Worm (Caenorhabditis elegans) whole organism, L4 larva: Measurements from ENCODE around the gene gst-24.

Experiments
- D1046.2 ChIP-seq: fragments of 200-800 bp; sonication (Bioruptor generic); IDR thresholded peaks from 2 replicates; pipeline ENCODE4 v1.3.6; 2022; ENCODE audit warnings: missing genetic modification characterization, missing compliant biosample characterization
- F10B5.3 ChIP-seq: sonication (generic microtip); optimal IDR thresholded peaks from 2 replicates; lab custom pipeline; 2016; ENCODE audit warnings: mild to moderate bottlenecking, missing genetic modification characterization, missing compliant biosample characterization
- F26F4.8 ChIP-seq: fragments of 200-800 bp; sonication (Bioruptor generic); conservative IDR thresholded peaks from 2 replicates; pipeline ENCODE4 v1.3.6; 2022; ENCODE audit warnings: missing genetic modification characterization, missing compliant biosample characterization
- F37D6.2 ChIP-seq: sonication (generic microtip); optimal IDR thresholded peaks from 2 replicates; lab custom pipeline; 2016; ENCODE audit warnings: mild to moderate bottlenecking, missing genetic modification characterization, missing compliant biosample characterization
- F44E2.7 ChIP-seq: fragments of 200-800 bp; sonication (Bioruptor generic); IDR thresholded peaks from 2 replicates; pipeline ENCODE4 v2.1.2; 2022; ENCODE audit warnings: missing genetic modification characterization, missing compliant biosample characterization
- T26A8.4 ChIP-seq: fragments of 200-800 bp; sonication (Bioruptor generic); IDR thresholded peaks from 2 replicates; pipeline ENCODE4 v1.3.6; 2022; ENCODE audit warnings: missing genetic modification characterization, missing compliant biosample characterization
- Y48G9A.11 ChIP-seq: fragments of 200-800 bp; sonication (Bioruptor generic); IDR thresholded peaks from 2 replicates; pipeline ENCODE4 v1.3.6; 2022; ENCODE audit warnings: missing genetic modification reagents, missing genetic modification characterization, missing compliant biosample characterization
- Y75B8A.6 ChIP-seq: fragments of 200-800 bp; sonication (Bioruptor generic); IDR thresholded peaks from 2 replicates; pipeline ENCODE4 v1.3.6; 2022; ENCODE audit warnings: missing genetic modification reagents, missing genetic modification characterization, missing compliant biosample characterization
- ZK546.5 ChIP-seq, 2 experiments: sonication (generic microtip); optimal IDR thresholded peaks; 2 replicates each; lab custom pipeline; 2017; ENCODE audit warnings: missing biosample characterization in 2 of 2, missing genetic modification characterization in 2 of 2
- aha-1 ChIP-seq: fragments of 150-350 bp; peaks from one replicate; lab custom pipeline; 2014; ENCODE audit warnings: missing biosample characterization, missing genetic modification characterization
- ama-1 ChIP-seq: fragments of 150-350 bp; optimal IDR thresholded peaks from 2 replicates; lab custom pipeline; 2014; ENCODE audit warnings: inconsistent platforms, mixed read lengths
- arid-1 ChIP-seq: fragments of 200-800 bp; sonication (Bioruptor generic); conservative IDR thresholded peaks from 2 replicates; pipeline ENCODE4 v1.3.6; 2022; ENCODE audit warnings: missing genetic modification reagents, missing genetic modification characterization, missing compliant biosample characterization
- ceh-28 ChIP-seq: fragments of 150-350 bp; optimal IDR thresholded peaks from 2 replicates; lab custom pipeline; 2014; ENCODE audit warnings: missing biosample characterization, missing genetic modification reagents, missing genetic modification characterization
- ceh-62 ChIP-seq: sonication (generic microtip); optimal IDR thresholded peaks from 2 replicates; lab custom pipeline; 2017; ENCODE audit warnings: missing biosample characterization, missing genetic modification characterization
- ceh-82 ChIP-seq: sonication (generic microtip); optimal IDR thresholded peaks from 2 replicates; lab custom pipeline; 2017; ENCODE audit warnings: missing biosample characterization, missing genetic modification characterization
- daf-16 ChIP-seq, 3 experiments: sonication (generic microtip); optimal IDR thresholded peaks; 2 replicates each; lab custom pipeline; 2016 to 2017; ENCODE audit warnings: missing genetic modification characterization in 3 of 3, missing genetic modification reagents in 3 of 3, mild to moderate bottlenecking in 2 of 3, missing compliant biosample characterization in 2 of 3, missing biosample characterization in 1 of 3, moderate library complexity in 1 of 3
- daf-19 ChIP-seq: fragments of 200-800 bp; sonication (Bioruptor generic); conservative IDR thresholded peaks from 2 replicates; pipeline ENCODE4 v1.3.6; 2022; ENCODE audit warnings: missing genetic modification characterization, missing compliant biosample characterization
- daf-8 ChIP-seq: fragments of 200-800 bp; sonication (Bioruptor generic); IDR thresholded peaks from 2 replicates; pipeline ENCODE4 v1.3.6; 2022; ENCODE audit warnings: missing genetic modification characterization, missing compliant biosample characterization
- duxl-1 ChIP-seq: sonication (generic microtip); optimal IDR thresholded peaks from 2 replicates; lab custom pipeline; 2016; ENCODE audit warnings: mild to moderate bottlenecking, missing genetic modification characterization, moderate library complexity, missing compliant biosample characterization; ENCODE audit not compliant: poor library complexity
- dve-1 ChIP-seq: sonication (generic microtip); optimal IDR thresholded peaks from 2 replicates; lab custom pipeline; 2017; ENCODE audit warnings: antibody characterized with exemption, mild to moderate bottlenecking, missing genetic modification characterization, missing compliant biosample characterization; ENCODE audit not compliant: insufficient read depth
- egl-43 ChIP-seq: fragments of 200-800 bp; sonication (Bioruptor generic); IDR thresholded peaks from 2 replicates; pipeline ENCODE4 v1.3.6; 2022; ENCODE audit warnings: missing genetic modification reagents, missing genetic modification characterization, missing compliant biosample characterization
- fkh-10 ChIP-seq: fragments of 150-350 bp; optimal IDR thresholded peaks from 2 replicates; lab custom pipeline; 2014; ENCODE audit warnings: missing biosample characterization, missing genetic modification reagents, missing genetic modification characterization
- hlh-11 ChIP-seq: fragments of 200-800 bp; sonication (Bioruptor generic); optimal IDR thresholded peaks from 2 replicates; lab custom pipeline; 2018; ENCODE audit warnings: mild to moderate bottlenecking, missing genetic modification characterization, missing compliant biosample characterization
- hmg-1.1 ChIP-seq: fragments of 200-800 bp; sonication (Bioruptor generic); IDR thresholded peaks from 2 replicates; pipeline ENCODE4 v1.3.6; 2022; ENCODE audit warnings: missing genetic modification reagents, missing genetic modification characterization, missing compliant biosample characterization
- jun-1 ChIP-seq: fragments of 150-350 bp; optimal IDR thresholded peaks from 2 replicates; lab custom pipeline; 2014; ENCODE audit warnings: missing biosample characterization, missing genetic modification reagents, missing genetic modification characterization
- lin-13 ChIP-seq: fragments of 150-350 bp; optimal IDR thresholded peaks from 2 replicates; lab custom pipeline; 2014; ENCODE audit warnings: missing biosample characterization, missing genetic modification reagents, missing genetic modification characterization
- lin-15B ChIP-seq: fragments of 150-350 bp; sonication (generic microtip); optimal IDR thresholded peaks from 3 replicates; lab custom pipeline; 2014; ENCODE audit warnings: missing biosample characterization, missing genetic modification characterization
- lin-38 ChIP-seq: fragments of 200-800 bp; sonication (Bioruptor generic); IDR thresholded peaks from 2 replicates; pipeline ENCODE4 v1.3.6; 2022; ENCODE audit warnings: missing genetic modification reagents, missing genetic modification characterization, missing compliant biosample characterization
- lsy-2 ChIP-seq, 2 experiments: fragments of 150-350 bp in 1 of 2; sonication (generic microtip) in 1 of 2; optimal IDR thresholded peaks; 2 replicates each; lab custom pipeline; 2014 to 2017; ENCODE audit warnings: missing biosample characterization in 2 of 2, missing genetic modification characterization in 2 of 2
- mep-1 ChIP-seq: fragments of 150-350 bp; sonication (generic microtip); optimal IDR thresholded peaks from 3 replicates; lab custom pipeline; 2014; ENCODE audit warnings: missing biosample characterization, missing genetic modification characterization
- mes-2 ChIP-seq: sonication (generic microtip); optimal IDR thresholded peaks from 2 replicates; lab custom pipeline; 2016; ENCODE audit warnings: missing genotype, mild to moderate bottlenecking, missing genetic modification characterization, missing compliant biosample characterization; ENCODE audit not compliant: poor library complexity, severe bottlenecking
- mxl-2 ChIP-seq: fragments of 200-800 bp; sonication (Bioruptor generic); conservative IDR thresholded peaks from 2 replicates; pipeline ENCODE4 v1.3.6; 2022; ENCODE audit warnings: missing genetic modification reagents, missing genetic modification characterization, missing compliant biosample characterization
- nhr-42 ChIP-seq: fragments of 200-800 bp; sonication (Bioruptor generic); IDR thresholded peaks from 2 replicates; pipeline ENCODE4 v1.3.6; 2022; ENCODE audit warnings: missing genetic modification characterization, missing compliant biosample characterization
- nhr-48 ChIP-seq: sonication (generic microtip); optimal IDR thresholded peaks from 2 replicates; lab custom pipeline; 2016; ENCODE audit warnings: mild to moderate bottlenecking, missing genetic modification characterization, missing compliant biosample characterization
- nhr-77 ChIP-seq: fragments of 150-350 bp; optimal IDR thresholded peaks from 2 replicates; lab custom pipeline; 2014; ENCODE audit warnings: missing biosample characterization, missing genetic modification characterization
- pha-4 ChIP-seq, 2 experiments: fragments of 150-350 bp in 1 of 2; fragments of 200-800 bp in 1 of 2; sonication (Bioruptor generic) in 1 of 2; IDR thresholded peaks in 1 of 2; optimal IDR thresholded peaks in 1 of 2; 2 replicates each; pipeline versions ENCODE4 v1.3.6 to Lab custom; 2014 to 2022; ENCODE audit warnings: missing genetic modification characterization in 2 of 2, missing genetic modification reagents in 2 of 2, missing biosample characterization in 1 of 2, missing compliant biosample characterization in 1 of 2
- rbr-2 ChIP-seq: sonication (generic microtip); optimal IDR thresholded peaks from 2 replicates; lab custom pipeline; 2016; ENCODE audit warnings: missing genotype, missing genetic modification characterization, missing compliant biosample characterization
- sdz-12 ChIP-seq: fragments of 200-800 bp; sonication (Bioruptor generic); optimal IDR thresholded peaks from 2 replicates; lab custom pipeline; 2018; ENCODE audit warnings: mild to moderate bottlenecking, missing genetic modification characterization, missing compliant biosample characterization
- skn-1 ChIP-seq: fragments of 150-350 bp; optimal IDR thresholded peaks from 2 replicates; lab custom pipeline; 2014; ENCODE audit warnings: missing biosample characterization, missing genetic modification characterization
- snpc-1.2 ChIP-seq: fragments of 200-800 bp; sonication (Bioruptor generic); IDR thresholded peaks from 2 replicates; pipeline ENCODE4 v1.3.6; 2022; ENCODE audit warnings: missing genetic modification reagents, missing genetic modification characterization, missing compliant biosample characterization
- tra-1 ChIP-seq: fragments of 200-800 bp; sonication (Bioruptor generic); IDR thresholded peaks from 2 replicates; pipeline ENCODE4 v1.3.6; 2022; ENCODE audit warnings: missing genetic modification reagents, missing genetic modification characterization, missing compliant biosample characterization
- unc-130 ChIP-seq: sonication (generic microtip); optimal IDR thresholded peaks from 2 replicates; lab custom pipeline; 2016; ENCODE audit warnings: missing genetic modification reagents, missing genetic modification characterization, missing compliant biosample characterization
- unc-62 ChIP-seq, 3 experiments: fragments of 150-350 bp in 1 of 3; sonication (generic microtip); optimal IDR thresholded peaks in 2 of 3; peaks in 1 of 3; 1 replicate in 1 of 3; 2 replicates in 2 of 3; lab custom pipeline; 2014 to 2017; ENCODE audit warnings: missing biosample characterization in 3 of 3, missing genetic modification characterization in 3 of 3, missing genetic modification reagents in 3 of 3, missing genotype in 1 of 3
- vab-7 ChIP-seq: fragments of 200-800 bp; sonication (Bioruptor generic); IDR thresholded peaks from 2 replicates; pipeline ENCODE4 v1.3.6; 2022; ENCODE audit warnings: missing genetic modification reagents, missing genetic modification characterization, missing compliant biosample characterization
- zag-1 ChIP-seq: fragments of 150-350 bp; optimal IDR thresholded peaks from 2 replicates; lab custom pipeline; 2014; ENCODE audit warnings: missing biosample characterization, missing genetic modification characterization
- zfp-2 ChIP-seq: sonication (generic microtip); optimal IDR thresholded peaks from 2 replicates; lab custom pipeline; 2016; ENCODE audit warnings: mild to moderate bottlenecking, missing genetic modification characterization, missing compliant biosample characterization
- zfp-3 ChIP-seq: fragments of 200-800 bp; sonication (Bioruptor generic); conservative IDR thresholded peaks from 2 replicates; pipeline ENCODE4 v1.3.6; 2022; ENCODE audit warnings: missing genetic modification reagents, missing genetic modification characterization, missing compliant biosample characterization
- zip-11 ChIP-seq: fragments of 200-800 bp; sonication (Bioruptor generic); IDR thresholded peaks from 2 replicates; pipeline ENCODE4 v1.3.6; 2022; ENCODE audit warnings: missing genetic modification characterization, missing compliant biosample characterization

The gst-24 gene

ce11 chrII:13575018-13575948 lies 35.9 kb downstream of the gst-24 start, which contains the start of the genes mrpl-37 and lin-38:
Gene mrpl-37 (minus strand): TSS chrII:13575068.
Gene lin-38 (plus strand): TSS chrII:13575925.
- TF ChIP-seq ceh-82 (tag; lab: Kevin White, UChicago) = no peak
- no peak for TF ChIP-seq F10B5.3 (tag; lab: Kevin White, UChicago)
- no peak for TF ChIP-seq jun-1 (tag; lab: Kevin White, UChicago)
- TF ChIP-seq unc-62 (GFP tag; optimal IDR thresholded peaks at IDR 0.05 in 1 of 2; lab: Kevin White, UChicago) = no peak
- TF ChIP-seq unc-62 (tag; optimal IDR thresholded peaks at IDR 0.05; lab: Kevin White, UChicago) = no peak
- TF ChIP-seq mep-1 (tag; lab: Kevin White, UChicago) = peak; percentile 73
- TF ChIP-seq arid-1 = no peak
- no peak for TF ChIP-seq daf-16 (GFP tag; optimal IDR thresholded peaks at IDR 0.05; lab: Kevin White, UChicago)
- peak; percentile 46 for TF ChIP-seq daf-16 (tag; optimal IDR thresholded peaks at IDR 0.05; lab: Kevin White, UChicago)
- TF ChIP-seq lin-15B = peak; percentile 53
- TF ChIP-seq nhr-77 (tag; lab: Kevin White, UChicago) = peak; percentile 85
- peak; percentile 64 for TF ChIP-seq hmg-1.1 (GFP tag; lab: Robert Waterston, UW)
- no peak for TF ChIP-seq hlh-11 (tag; lab: Kevin White, UChicago)
- no peak for TF ChIP-seq zfp-3
- no peak for TF ChIP-seq skn-1 (tag; lab: Kevin White, UChicago)
- TF ChIP-seq nhr-42 (GFP tag; lab: Robert Waterston, UW) = no peak
- no peak for TF ChIP-seq F44E2.7
- no peak for TF ChIP-seq unc-130 (GFP tag; lab: Kevin White, UChicago)
- TF ChIP-seq nhr-48 (tag; lab: Kevin White, UChicago) = no peak
- no peak for TF ChIP-seq Y75B8A.6 (GFP tag; lab: Robert Waterston, UW)
- no peak for TF ChIP-seq ceh-28 (tag; lab: Kevin White, UChicago)
- TF ChIP-seq F37D6.2 (tag; lab: Kevin White, UChicago) = peak; percentile 25
- TF ChIP-seq lin-38 (GFP tag; lab: Robert Waterston, UW) = peak; percentile 86
- TF ChIP-seq zag-1 (tag; lab: Kevin White, UChicago) = no peak
- TF ChIP-seq sdz-12 = no peak
- TF ChIP-seq zip-11 (GFP tag; lab: Robert Waterston, UW) = no peak
- TF ChIP-seq ZK546.5 (tag; optimal IDR thresholded peaks at IDR 0.05; lab: Kevin White, UChicago) = no peak
- 0 out of 2 replicates have a peak, but pooled peaks have one; percentile 47 for TF ChIP-seq egl-43 (GFP tag; lab: Robert Waterston, UW)
- TF ChIP-seq aha-1 (tag; lab: Kevin White, UChicago) = peak; percentile 98
- peak; percentile 15 to 78 for TF ChIP-seq lsy-2 (tag; optimal IDR thresholded peaks at IDR 0.05; lab: Kevin White, UChicago)
- TF ChIP-seq snpc-1.2 (GFP tag; lab: Robert Waterston, UW) = no peak
- peak; percentile 39; the same call in 1 of the 2 replicates for TF ChIP-seq pha-4 (GFP tag; IDR thresholded peaks at IDR 0.05; lab: Robert Waterston, UW)
- TF ChIP-seq pha-4 (tag; optimal IDR thresholded peaks at IDR 0.05; lab: Kevin White, UChicago) = no peak
- no peak for TF ChIP-seq Y48G9A.11 (GFP tag; lab: Robert Waterston, UW)
- TF ChIP-seq tra-1 (GFP tag; lab: Robert Waterston, UW) = no peak
- TF ChIP-seq T26A8.4 = no peak
- no peak for TF ChIP-seq daf-19 (GFP tag; lab: Robert Waterston, UW)
- TF ChIP-seq zfp-2 (tag; lab: Kevin White, UChicago) = no peak
- no peak for TF ChIP-seq mxl-2 (GFP tag; lab: Robert Waterston, UW)
- peak; percentile 64 for TF ChIP-seq dve-1 (tag; lab: Kevin White, UChicago)
- TF ChIP-seq ama-1 = no peak
- TF ChIP-seq rbr-2 = peak; percentile 58
- TF ChIP-seq F26F4.8 = no peak
- no peak for TF ChIP-seq D1046.2 (GFP tag; lab: Robert Waterston, UW)
- no peak for TF ChIP-seq ceh-62 (tag; lab: Kevin White, UChicago)
- peak; percentile 84 for TF ChIP-seq lin-13
- peak; percentile 53 for TF ChIP-seq fkh-10 (GFP tag; lab: Kevin White, UChicago)
- no peak for TF ChIP-seq vab-7
- no peak for TF ChIP-seq daf-8 (GFP tag; lab: Robert Waterston, UW)
- no peak for TF ChIP-seq mes-2 (tag; lab: Kevin White, UChicago)
- TF ChIP-seq duxl-1 (tag; lab: Kevin White, UChicago) = no peak
